Worm (Caenorhabditis elegans) whole organism, L4 larva: Measurements from ENCODE around the gene lon-3.
A peak's percentile ranks its signal among the peaks of the same experiment; 100 is the strongest.

Experiments
- lin-15B ChIP-seq: fragments of 150-350 bp; sonication (generic microtip); optimal IDR thresholded peaks from 3 replicates; lab custom pipeline; 2014; ENCODE audit warnings: missing biosample characterization, missing genetic modification characterization
- madf-9 ChIP-seq: fragments of 200-800 bp; sonication (Bioruptor generic); conservative IDR thresholded peaks from 2 replicates; pipeline ENCODE4 v1.3.6; 2022; ENCODE audit warnings: missing genetic modification reagents, missing genetic modification characterization, missing compliant biosample characterization
- unc-62 ChIP-seq, 3 experiments: fragments of 150-350 bp in 1 of 3; sonication (generic microtip); optimal IDR thresholded peaks in 2 of 3; peaks in 1 of 3; 1 replicate in 1 of 3; 2 replicates in 2 of 3; lab custom pipeline; 2014 to 2017; ENCODE audit warnings: missing biosample characterization in 3 of 3, missing genetic modification characterization in 3 of 3, missing genetic modification reagents in 3 of 3, missing genotype in 1 of 3

ce11 chrV:12244980-12245742, 46.7 kb upstream of the lon-3 start, which contains the start of the genes T04H1.13, slfl-5 and rad-50:
- TF ChIP-seq lin-15B (tag; lab: Kevin White, UChicago) (no peak), madf-9 (GFP tag; lab: Robert Waterston, UW) (no peak), unc-62 (GFP tag; optimal IDR thresholded peaks at IDR 0.05 in 1 of 2; lab: Kevin White, UChicago) (peak in 1 of 2 experiments; percentile 8), unc-62 (tag; optimal IDR thresholded peaks at IDR 0.05; lab: Kevin White, UChicago) (no peak)
